Worm (Caenorhabditis elegans) whole organism, L3 larva: ENCODE results near the gene H23L24.1.
"Not testable (repeated sequence)": the region's sequence is repeated elsewhere in the genome, so short reads cannot be mapped to it uniquely, and the experiment has no call there.

Experiments
- R02D3.7 ChIP-seq: fragments of 150-350 bp; optimal IDR thresholded peaks from 2 replicates; lab custom pipeline; 2014; ENCODE audit warnings: missing biosample characterization, missing genetic modification characterization
- ZK546.5 ChIP-seq: sonication (generic microtip); optimal IDR thresholded peaks from 2 replicates; lab custom pipeline; 2017; ENCODE audit warnings: missing biosample characterization, missing genetic modification characterization
- aly-2 ChIP-seq: fragments of 150-350 bp; optimal IDR thresholded peaks from 2 replicates; lab custom pipeline; 2014; ENCODE audit warnings: missing biosample characterization, missing genetic modification characterization
- ama-1 ChIP-seq: fragments of 150-350 bp; optimal IDR thresholded peaks from 2 replicates; lab custom pipeline; 2018
- ceh-16 ChIP-seq: sonication (generic microtip); optimal IDR thresholded peaks from 2 replicates; lab custom pipeline; 2017; ENCODE audit warnings: missing biosample characterization, missing genetic modification characterization
- ceh-82 ChIP-seq: fragments of 150-350 bp; optimal IDR thresholded peaks from 2 replicates; lab custom pipeline; 2014; ENCODE audit warnings: missing biosample characterization, missing genetic modification characterization
- ceh-9 ChIP-seq: sonication (generic microtip); optimal IDR thresholded peaks from 2 replicates; lab custom pipeline; 2018; ENCODE audit warnings: missing biosample characterization, missing genetic modification characterization
- daf-12 ChIP-seq: fragments of 150-350 bp; optimal IDR thresholded peaks from 2 replicates; lab custom pipeline; 2014; ENCODE audit warnings: missing biosample characterization, missing genetic modification reagents, missing genetic modification characterization
- egl-27 ChIP-seq: sonication (generic microtip); optimal IDR thresholded peaks from 4 replicates; lab custom pipeline; 2017; ENCODE audit warnings: missing biosample characterization, missing genetic modification reagents, missing genetic modification characterization
- egl-5 ChIP-seq: fragments of 150-350 bp; optimal IDR thresholded peaks from 2 replicates; lab custom pipeline; 2017; ENCODE audit warnings: missing biosample characterization, missing genetic modification reagents, missing genetic modification characterization, inconsistent platforms
- elt-1 ChIP-seq: fragments of 150-350 bp; optimal IDR thresholded peaks from 2 replicates; lab custom pipeline; 2014; ENCODE audit warnings: missing biosample characterization, missing genetic modification characterization
- elt-3 ChIP-seq, 3 experiments: fragments of 150-350 bp in 1 of 3; sonication (generic microtip) in 2 of 3; optimal IDR thresholded peaks; 2 replicates in 2 of 3; 4 replicates in 1 of 3; lab custom pipeline; 2014 to 2017; ENCODE audit warnings: missing biosample characterization in 3 of 3, missing genetic modification characterization in 3 of 3
- fkh-10 ChIP-seq: sonication (generic microtip); optimal IDR thresholded peaks from 2 replicates; lab custom pipeline; 2017; ENCODE audit warnings: missing biosample characterization, missing genetic modification reagents, missing genetic modification characterization
- fkh-2 ChIP-seq: fragments of 150-350 bp; optimal IDR thresholded peaks from 2 replicates; lab custom pipeline; 2014; ENCODE audit warnings: missing biosample characterization, missing genetic modification reagents, missing genetic modification characterization
- fos-1 ChIP-seq: fragments of 150-350 bp; optimal IDR thresholded peaks from 2 replicates; lab custom pipeline; 2014; ENCODE audit warnings: missing biosample characterization, missing genetic modification characterization
- lin-15B ChIP-seq: fragments of 150-350 bp; optimal IDR thresholded peaks from 2 replicates; lab custom pipeline; 2014; ENCODE audit warnings: missing biosample characterization, missing genetic modification characterization
- lin-39 ChIP-seq: fragments of 150-350 bp; optimal IDR thresholded peaks from 2 replicates; lab custom pipeline; 2018; ENCODE audit warnings: missing biosample characterization, missing genetic modification reagents, missing genetic modification characterization
- mdl-1 ChIP-seq: fragments of 150-350 bp; optimal IDR thresholded peaks from 2 replicates; lab custom pipeline; 2014; ENCODE audit warnings: missing biosample characterization, missing genetic modification characterization
- mml-1 ChIP-seq: fragments of 150-350 bp; sonication (generic microtip); optimal IDR thresholded peaks from 3 replicates; lab custom pipeline; 2014; ENCODE audit warnings: missing biosample characterization, missing genetic modification characterization
- nhr-11 ChIP-seq: fragments of 150-350 bp; optimal IDR thresholded peaks from 2 replicates; lab custom pipeline; 2014; ENCODE audit warnings: missing biosample characterization, missing genetic modification characterization
- nhr-12 ChIP-seq: fragments of 150-350 bp; optimal IDR thresholded peaks from 2 replicates; lab custom pipeline; 2014; ENCODE audit warnings: missing biosample characterization, missing genetic modification characterization
- nhr-23 ChIP-seq: fragments of 150-350 bp; optimal IDR thresholded peaks from 2 replicates; lab custom pipeline; 2014; ENCODE audit warnings: missing biosample characterization, missing genetic modification reagents, missing genetic modification characterization
- nhr-237 ChIP-seq: fragments of 150-350 bp; optimal IDR thresholded peaks from 2 replicates; lab custom pipeline; 2014; ENCODE audit warnings: missing biosample characterization, missing genetic modification characterization
- nhr-76 ChIP-seq: fragments of 150-350 bp; sonication (generic microtip); optimal IDR thresholded peaks from 5 replicates; lab custom pipeline; 2014; ENCODE audit warnings: missing biosample characterization, missing genetic modification characterization
- nhr-77 ChIP-seq: fragments of 150-350 bp; optimal IDR thresholded peaks from 2 replicates; lab custom pipeline; 2014; ENCODE audit warnings: missing biosample characterization, missing genetic modification characterization
- pha-4 ChIP-seq: fragments of 150-350 bp; optimal IDR thresholded peaks from 2 replicates; lab custom pipeline; 2014; ENCODE audit warnings: missing biosample characterization, missing genetic modification reagents, missing genetic modification characterization
- sea-2 ChIP-seq: fragments of 150-350 bp; sonication (generic microtip); optimal IDR thresholded peaks from 4 replicates; lab custom pipeline; 2014; ENCODE audit warnings: missing biosample characterization, missing genetic modification reagents, missing genetic modification characterization
- skn-1 ChIP-seq: fragments of 150-350 bp; optimal IDR thresholded peaks from 2 replicates; lab custom pipeline; 2014; ENCODE audit warnings: missing biosample characterization, missing genetic modification characterization
- unc-39 ChIP-seq: sonication (generic microtip); optimal IDR thresholded peaks from 4 replicates; lab custom pipeline; 2017; ENCODE audit warnings: missing biosample characterization, missing genetic modification characterization
- unc-62 ChIP-seq: fragments of 150-350 bp; sonication (generic microtip); optimal IDR thresholded peaks from 4 replicates; lab custom pipeline; 2014; ENCODE audit warnings: missing biosample characterization, missing genetic modification reagents, missing genetic modification characterization
- zag-1 ChIP-seq: fragments of 150-350 bp; optimal IDR thresholded peaks from 2 replicates; lab custom pipeline; 2014; ENCODE audit warnings: missing biosample characterization, missing genetic modification characterization
- ztf-11 ChIP-seq: fragments of 150-350 bp; optimal IDR thresholded peaks from 2 replicates; lab custom pipeline; 2014; ENCODE audit warnings: missing biosample characterization, missing genetic modification characterization
- ztf-4 ChIP-seq: fragments of 150-350 bp; optimal IDR thresholded peaks from 2 replicates; lab custom pipeline; 2014; ENCODE audit warnings: missing biosample characterization, missing genetic modification characterization

H23L24.1 gene

DNA sequence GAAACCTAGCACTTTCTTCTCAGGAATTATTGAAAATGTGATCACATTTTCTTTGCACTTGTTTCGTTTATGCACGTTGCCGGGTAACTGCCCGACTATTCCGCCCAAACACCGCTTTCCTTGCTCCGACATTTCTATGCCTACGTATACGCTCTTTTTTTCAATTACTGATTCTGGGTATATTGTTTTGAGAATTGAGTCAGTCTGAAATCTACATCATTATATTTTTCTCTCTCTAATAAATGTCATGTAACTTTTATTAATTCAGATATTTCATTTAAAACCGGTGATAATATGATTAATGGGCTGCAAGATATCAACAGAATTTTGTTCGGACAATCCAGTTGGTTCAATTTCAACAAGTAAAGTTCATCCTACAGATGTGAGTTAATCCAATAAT is 20.8 kb upstream of the H23L24.1 start, which contains the start of gene ttll-11:
TSS of gene ttll-11 (plus strand) at position 301 of the 400 bp plus-strand sequence.
- TF ChIP-seq ceh-82, result no peak
- TF ChIP-seq egl-5 (tag; lab: Kevin White, UChicago), result no peak
- no peak for TF ChIP-seq elt-3 (tag; optimal IDR thresholded peaks at IDR 0.05; lab: Kevin White, UChicago)
- TF ChIP-seq nhr-11 (tag; lab: Kevin White, UChicago), result no peak
- TF ChIP-seq egl-27 (tag; lab: Kevin White, UChicago), result no peak
- no peak for TF ChIP-seq nhr-12 (tag; lab: Kevin White, UChicago)

ce11 chrIV:8705504-8705903 is 12.7 kb upstream of the H23L24.1 start, which contains the start of gene H23L24.4:
TSS of gene H23L24.4 (minus strand) at chrIV:8705604.
- TF ChIP-seq nhr-76 (tag; lab: Kevin White, UChicago) (no peak), mdl-1 (tag; lab: Kevin White, UChicago) (no peak), skn-1 (tag; lab: Kevin White, UChicago) (no peak), nhr-23 (no peak), elt-1 (no peak), mml-1 (tag; lab: Kevin White, UChicago) (no peak), aly-2 (no peak)

- no peak for TF ChIP-seq lin-39 (tag; lab: Kevin White, UChicago)
- TF ChIP-seq egl-27 (tag; lab: Kevin White, UChicago), result no peak
- no peak for TF ChIP-seq daf-12 (tag; lab: Kevin White, UChicago)
- TF ChIP-seq nhr-77 (tag; lab: Kevin White, UChicago), result no peak
- TF ChIP-seq ceh-16 (tag; lab: Kevin White, UChicago), result no peak
- no peak for TF ChIP-seq mdl-1 (tag; lab: Kevin White, UChicago)
- TF ChIP-seq, all 47 proteins: peak for 0
These were observed 10.2 kb upstream of the H23L24.1 start for ce11 chrIV:8708046-8708445.

DNA sequence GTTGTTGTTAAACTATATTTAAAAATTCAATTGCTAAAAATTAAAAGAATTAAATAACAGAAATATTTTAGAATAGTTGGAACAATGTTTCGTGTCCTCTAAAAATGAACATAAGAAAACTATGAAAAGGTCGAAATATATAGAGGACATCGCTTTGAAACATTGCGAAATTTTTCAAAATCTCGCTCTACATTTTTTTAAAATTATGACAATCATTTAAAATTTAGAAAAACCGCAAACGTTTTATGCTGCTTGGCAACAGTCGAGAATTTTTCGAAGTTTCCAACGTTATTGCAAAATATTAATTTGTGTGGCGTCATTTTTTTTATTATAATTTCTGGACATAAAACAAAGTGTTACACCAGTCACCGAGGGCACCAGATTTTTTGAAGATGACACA is 3.2 kb upstream of the H23L24.1 start, which contains the start of the genes parg-2 and ipla-5:
TSS of gene parg-2 (minus strand) at position 101 of the 400 bp plus-strand sequence.
TSS of gene ipla-5 (plus strand) at position 216 of the 400 bp plus-strand sequence.
- TF ChIP-seq mml-1 (tag; lab: Kevin White, UChicago); ZK546.5; zag-1 (tag; lab: Kevin White, UChicago): not testable (repeated sequence)

ce11 chrIV:8722801-8723200 is 4.5 kb downstream of the H23L24.1 start:
- TF ChIP-seq ceh-9 (tag; lab: Kevin White, UChicago) (no peak), egl-5 (tag; lab: Kevin White, UChicago) (no peak), egl-27 (tag; lab: Kevin White, UChicago) (no peak), nhr-12 (tag; lab: Kevin White, UChicago) (no peak), ceh-16 (tag; lab: Kevin White, UChicago) (no peak), skn-1 (tag; lab: Kevin White, UChicago) (no peak), R02D3.7 (no peak), fos-1 (tag; lab: Kevin White, UChicago) (no peak), ZK546.5 (no peak), nhr-237 (tag; lab: Kevin White, UChicago) (no peak), lin-15B (no peak), ceh-82 (no peak), daf-12 (tag; lab: Kevin White, UChicago) (no peak), unc-62 (no peak)

- TF ChIP-seq ceh-9 (tag; lab: Kevin White, UChicago) (no peak), zag-1 (tag; lab: Kevin White, UChicago) (no peak), mml-1 (tag; lab: Kevin White, UChicago) (no peak), fos-1 (tag; lab: Kevin White, UChicago) (no peak), skn-1 (tag; lab: Kevin White, UChicago) (no peak), ztf-11 (tag; lab: Kevin White, UChicago) (no peak), sea-2 (no peak), unc-39 (tag; lab: Kevin White, UChicago) (no peak), elt-3 (tag; optimal IDR thresholded peaks at IDR 0.05; lab: Kevin White, UChicago) (no peak), fkh-2 (tag; lab: Kevin White, UChicago) (no peak), nhr-76 (tag; lab: Kevin White, UChicago) (no peak), fkh-10 (no peak), ama-1 (lab: Kevin White, UChicago) (no peak), R02D3.7 (no peak), egl-5 (tag; lab: Kevin White, UChicago) (no peak), aly-2 (no peak), ztf-4 (no peak), egl-27 (tag; lab: Kevin White, UChicago) (no peak), pha-4 (tag; lab: Kevin White, UChicago) (no peak)
These were observed 5.5 kb downstream of the H23L24.1 start, which contains the start of gene F21D5.9 for ce11 chrIV:8723720-8724119. TSS of gene F21D5.9 (plus strand) at chrIV:8724020.
